Fruit fly (Drosophila melanogaster) whole organism, pupa: ENCODE measurements around the gene PIG-U.

Experiments
- CG10348 ChIP-seq: fragments of 200-800 bp; sonication (Bioruptor generic); IDR thresholded peaks from 2 replicates; pipeline ENCODE4 v1.3.6; 2022; ENCODE audit warnings: missing biosample characterization, missing genetic modification characterization
- CG12605 ChIP-seq: fragments of 200-800 bp; sonication (Bioruptor generic); IDR thresholded peaks from 2 replicates; pipeline ENCODE4 v1.3.6; 2022; ENCODE audit warnings: missing biosample characterization, missing genetic modification characterization
- CG13204 ChIP-seq: fragments of 200-800 bp; sonication (Bioruptor generic); optimal IDR thresholded peaks from 2 replicates; lab custom pipeline; 2018; ENCODE audit warnings: missing biosample characterization, mild to moderate bottlenecking, missing genetic modification characterization, moderate library complexity
- CG14655 ChIP-seq: fragments of 200-800 bp; sonication (Bioruptor generic); optimal IDR thresholded peaks from 3 replicates; lab custom pipeline; 2017; ENCODE audit warnings: mild to moderate bottlenecking, missing biosample characterization, missing genetic modification reagents, missing genetic modification characterization
- CG15710 ChIP-seq: fragments of 200-800 bp; sonication (Bioruptor generic); optimal IDR thresholded peaks from 2 replicates; lab custom pipeline; 2018; ENCODE audit warnings: missing biosample characterization, mild to moderate bottlenecking, missing genetic modification characterization, moderate library complexity
- CG17806 ChIP-seq: fragments of 200-800 bp; sonication (Bioruptor generic); optimal IDR thresholded peaks from 2 replicates; lab custom pipeline; 2018; ENCODE audit warnings: missing biosample characterization, mild to moderate bottlenecking, missing genetic modification characterization, moderate library complexity
- CG32121 ChIP-seq: fragments of 200-800 bp; sonication (Bioruptor generic); IDR thresholded peaks from 2 replicates; pipeline ENCODE4 v1.3.6; 2022; ENCODE audit warnings: missing biosample characterization, missing genetic modification characterization
- CG34367 ChIP-seq: fragments of 200-800 bp; sonication (Bioruptor generic); optimal IDR thresholded peaks from 2 replicates; lab custom pipeline; 2018; ENCODE audit warnings: missing biosample characterization, mild to moderate bottlenecking, missing genetic modification characterization
- CG4496 ChIP-seq: fragments of 200-800 bp; sonication (Bioruptor generic); IDR thresholded peaks from 3 replicates; pipeline ENCODE4 v1.3.6; 2022; ENCODE audit warnings: missing biosample characterization, missing genetic modification characterization
- CG8159 ChIP-seq: fragments of 200-800 bp; sonication (Bioruptor generic); optimal IDR thresholded peaks from 3 replicates; lab custom pipeline; 2018; ENCODE audit warnings: missing biosample characterization, mild to moderate bottlenecking, missing genetic modification characterization, moderate library complexity
- CG8301 ChIP-seq: fragments of 200-800 bp; sonication (Bioruptor generic); optimal IDR thresholded peaks from 2 replicates; lab custom pipeline; 2018; ENCODE audit warnings: missing biosample characterization, mild to moderate bottlenecking, missing genetic modification characterization
- CG9948 ChIP-seq: fragments of 200-800 bp; sonication (Bioruptor generic); optimal IDR thresholded peaks from 2 replicates; lab custom pipeline; 2018; ENCODE audit warnings: missing biosample characterization, mild to moderate bottlenecking, missing genetic modification characterization, moderate library complexity
- D1 ChIP-seq: fragments of 200-800 bp; sonication (Bioruptor generic); optimal IDR thresholded peaks from 2 replicates; lab custom pipeline; 2018; ENCODE audit warnings: missing biosample characterization, mild to moderate bottlenecking, missing genetic modification characterization, moderate library complexity
- EcR ChIP-seq: fragments of 200-800 bp; sonication (Bioruptor generic); optimal IDR thresholded peaks from 3 replicates; lab custom pipeline; 2019; ENCODE audit warnings: missing biosample characterization, missing genetic modification characterization, mild to moderate bottlenecking, moderate library complexity, missing genetic modification reagents
- Ets98B ChIP-seq: fragments of 200-800 bp; sonication (Bioruptor generic); IDR thresholded peaks from 2 replicates; pipeline ENCODE4 v1.3.6; 2022; ENCODE audit warnings: missing biosample characterization, missing genetic modification characterization
- Pif1A ChIP-seq: fragments of 200-800 bp; sonication (Bioruptor generic); optimal IDR thresholded peaks from 3 replicates; lab custom pipeline; 2016; ENCODE audit warnings: missing biosample characterization, missing genetic modification characterization
- Pif1B ChIP-seq: fragments of 200-800 bp; sonication (Bioruptor generic); optimal IDR thresholded peaks from 3 replicates; lab custom pipeline; 2016; ENCODE audit warnings: missing biosample characterization, missing genetic modification characterization
- Snoo ChIP-seq: fragments of 200-800 bp; sonication (Bioruptor generic); optimal IDR thresholded peaks from 3 replicates; lab custom pipeline; 2017; ENCODE audit warnings: missing biosample characterization, mild to moderate bottlenecking, missing genetic modification characterization, inconsistent platforms
- fd96Ca ChIP-seq: fragments of 200-800 bp; sonication (Bioruptor generic); IDR thresholded peaks from 3 replicates; pipeline ENCODE4 v1.3.6; 2022; ENCODE audit warnings: missing biosample characterization, missing genetic modification characterization
- gl ChIP-seq: fragments of 200-800 bp; sonication (Bioruptor generic); optimal IDR thresholded peaks from 2 replicates; lab custom pipeline; 2018; ENCODE audit warnings: missing biosample characterization, mild to moderate bottlenecking, missing genetic modification characterization
- rn ChIP-seq: fragments of 200-800 bp; sonication (Bioruptor generic); IDR thresholded peaks from 2 replicates; pipeline ENCODE4 v1.3.6; 2022; ENCODE audit warnings: missing biosample characterization, missing genetic modification characterization

The PIG-U gene

dm6 chr2L:8481623-8482424 lies 33.1 kb upstream of the PIG-U start, which contains the start of gene CG43796:
Gene CG43796, plus strand, starts transcription at chr2L:8482374.
- TF ChIP-seq CG32121 (GFP tag; lab: Robert Waterston, UW) (no peak), CG9948 (tag; lab: Kevin White, UChicago) (no peak)
- TF ChIP-seq, all 21 proteins: peak for 0

- TF ChIP-seq Ets98B (GFP tag; lab: Robert Waterston, UW) (peak; percentile 11; the same call in 1 of the 2 replicates), Pif1B (GFP tag; lab: Kevin White, UChicago) (no peak), CG34367 (no peak), CG9948 (tag; lab: Kevin White, UChicago) (no peak)
Observed at dm6 chr2L:8485562-8485961, 29.3 kb upstream of the PIG-U start.

dm6 chr2L:8488735-8489134 lies 26.2 kb upstream of the PIG-U start, which contains the start of gene CG13088:
Gene CG13088, plus strand, starts transcription at chr2L:8488981.
- TF ChIP-seq CG12605 (no peak), Pif1A (GFP tag; lab: Kevin White, UChicago) (no peak)

dm6 chr2L:8490439-8490838 lies 24.5 kb upstream of the PIG-U start, which contains the start of gene CG43400:
Gene CG43400, plus strand, starts transcription at chr2L:8490739.
- TF ChIP-seq EcR (GFP tag; lab: Kevin White, UChicago), result no peak
- no peak for TF ChIP-seq CG15710 (tag; lab: Kevin White, UChicago)

dm6 chr2L:8496269-8496668 lies 18.6 kb upstream of the PIG-U start, which contains the start of gene Bace:
Gene Bace, minus strand, starts transcription at chr2L:8496307.
- TF ChIP-seq CG14655, result no peak

dm6 chr2L:8506729-8507128 lies 8.2 kb upstream of the PIG-U start, which contains the start of gene Dh31:
Gene Dh31, minus strand, starts transcription at chr2L:8506845.
- TF ChIP-seq EcR (GFP tag; lab: Kevin White, UChicago), result no peak

dm6 chr2L:8511723-8512122 lies 3.2 kb upstream of the PIG-U start, which contains the start of gene CG13096:
Gene CG13096, minus strand, starts transcription at chr2L:8511866.
- TF ChIP-seq gl (tag; lab: Kevin White, UChicago), result no peak
- no peak for TF ChIP-seq CG34367
- TF ChIP-seq EcR (GFP tag; lab: Kevin White, UChicago), result no peak
- TF ChIP-seq CG8301 (tag; lab: Kevin White, UChicago), result no peak
- TF ChIP-seq CG4496 (GFP tag; lab: Robert Waterston, UW), result no peak
- no peak for TF ChIP-seq fd96Ca (GFP tag; lab: Robert Waterston, UW)
- no peak for TF ChIP-seq D1
- no peak for TF ChIP-seq CG15710 (tag; lab: Kevin White, UChicago)
- TF ChIP-seq CG13204, result no peak
- no peak for TF ChIP-seq CG12605
- TF ChIP-seq CG9948 (tag; lab: Kevin White, UChicago), result no peak
- TF ChIP-seq Pif1A (GFP tag; lab: Kevin White, UChicago), result no peak
- TF ChIP-seq, all 21 proteins: peak for 0

- TF ChIP-seq Snoo (tag; lab: Kevin White, UChicago), result no peak
- no peak for TF ChIP-seq CG10348 (GFP tag; lab: Robert Waterston, UW)
- no peak for TF ChIP-seq CG9948 (tag; lab: Kevin White, UChicago)
- TF ChIP-seq CG4496 (GFP tag; lab: Robert Waterston, UW), result no peak
- peak; percentile 9 for TF ChIP-seq CG17806 (tag; lab: Kevin White, UChicago)
- TF ChIP-seq CG14655, result no peak
- TF ChIP-seq gl (tag; lab: Kevin White, UChicago), result no peak
- TF ChIP-seq CG12605, result no peak
- TF ChIP-seq CG8301 (tag; lab: Kevin White, UChicago), result no peak
- TF ChIP-seq CG15710 (tag; lab: Kevin White, UChicago), result peak; percentile 12
- no peak for TF ChIP-seq EcR (GFP tag; lab: Kevin White, UChicago)
- TF ChIP-seq CG13204, result no peak
Observed at dm6 chr2L:8517256-8517694, 2.4 kb downstream of the PIG-U start, which contains the start of the genes mRpL51 and Uba4. Gene mRpL51, minus strand, starts transcription at chr2L:8517380. Gene Uba4, plus strand, starts transcription at chr2L:8517411.

- TF ChIP-seq CG14655 (no peak), gl (tag; lab: Kevin White, UChicago) (no peak), CG15710 (tag; lab: Kevin White, UChicago) (no peak), CG32121 (GFP tag; lab: Robert Waterston, UW) (no peak), CG4496 (GFP tag; lab: Robert Waterston, UW) (no peak), CG17806 (tag; lab: Kevin White, UChicago) (no peak), CG12605 (no peak), Snoo (tag; lab: Kevin White, UChicago) (no peak), Pif1A (GFP tag; lab: Kevin White, UChicago) (no peak), CG13204 (no peak), CG34367 (no peak), CG10348 (GFP tag; lab: Robert Waterston, UW) (no peak), Ets98B (GFP tag; lab: Robert Waterston, UW) (no peak), CG8301 (tag; lab: Kevin White, UChicago) (no peak), Pif1B (GFP tag; lab: Kevin White, UChicago) (no peak), CG8159 (tag; lab: Kevin White, UChicago) (no peak), fd96Ca (GFP tag; lab: Robert Waterston, UW) (no peak), D1 (no peak), rn (GFP tag; lab: Robert Waterston, UW) (no peak), CG9948 (tag; lab: Kevin White, UChicago) (no peak)
Observed at dm6 chr2L:8519390-8519789, 4.5 kb downstream of the PIG-U start, which contains the start of gene Sgp. Gene Sgp, plus strand, starts transcription at chr2L:8519690.
